Fruit fly (Drosophila melanogaster): Measurements from ENCODE around the gene CG11349.

CG11349 gene

DNA sequence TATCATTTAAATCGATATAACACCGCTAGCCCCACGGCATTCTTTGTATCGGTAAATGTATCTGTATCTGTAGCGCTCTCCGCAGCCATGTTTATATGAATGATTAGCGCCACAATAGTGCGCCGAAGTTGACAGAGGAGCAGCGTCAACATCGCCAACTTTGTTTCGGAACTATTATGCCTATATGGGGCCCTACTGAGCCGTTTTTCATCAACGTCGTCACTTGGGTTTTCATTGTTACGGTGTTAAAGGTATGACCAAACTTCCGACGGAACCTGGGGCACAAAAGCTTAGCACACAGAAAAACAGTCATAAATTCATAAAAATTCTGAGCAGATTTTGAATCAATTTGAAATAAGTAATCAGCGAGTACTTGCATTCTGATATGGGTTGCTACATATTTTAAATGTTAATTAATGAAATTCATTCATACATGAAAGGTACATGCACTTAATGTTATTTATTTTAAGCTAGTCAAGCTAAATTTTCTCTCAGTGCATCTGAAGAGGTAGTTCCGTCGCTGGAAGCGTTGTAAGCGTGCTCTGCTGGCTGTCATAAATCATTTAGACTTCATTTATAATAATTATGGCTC, 11.3 kb upstream of the CG11349 start, which contains the start of gene CG15023 (continued):
- no peak for TF ChIP-seq ems (GFP tag; optimal IDR thresholded peaks at IDR 0.05)
- TF ChIP-seq scrt (GFP tag; optimal IDR thresholded peaks at IDR 0.05): no peak
- TF ChIP-seq B-H1 (GFP tag; IDR thresholded peaks at IDR 0.05): no peak
- peak; percentile 28 for TF ChIP-seq unpg (GFP tag; optimal IDR thresholded peaks at IDR 0.05)
- no peak for TF ChIP-seq aop (GFP tag; IDR thresholded peaks at IDR 0.05)
- TF ChIP-seq CG17186 (GFP tag; optimal IDR thresholded peaks at IDR 0.05): no peak
- TF ChIP-seq CG7963 (GFP tag; IDR thresholded peaks at IDR 0.05; ENCODE audit: partially characterized antibody): no peak
- no peak for TF ChIP-seq CG18764 (GFP tag; optimal IDR thresholded peaks at IDR 0.05)
- TF ChIP-seq D19A (tag; optimal IDR thresholded peaks at IDR 0.05): no peak
- TF ChIP-seq fru (optimal IDR thresholded peaks at IDR 0.05): no peak
- TF ChIP-seq Tbp (GFP tag; optimal IDR thresholded peaks at IDR 0.05): no peak
- no peak for TF ChIP-seq NC2β (GFP tag; optimal IDR thresholded peaks at IDR 0.05)
- peak; percentile 43 for TF ChIP-seq Rfx (GFP tag; IDR thresholded peaks at IDR 0.05)
- TF ChIP-seq Trl (optimal IDR thresholded peaks at IDR 0.05): no peak
- TF ChIP-seq Trl (GFP tag; optimal IDR thresholded peaks at IDR 0.05): no peak
- TF ChIP-seq C15 (GFP tag; IDR thresholded peaks at IDR 0.05): no peak
- TF ChIP-seq Fer3 (tag; optimal IDR thresholded peaks at IDR 0.05): peak; percentile 4
- TF ChIP-seq exex (tag; optimal IDR thresholded peaks at IDR 0.05): no peak
- TF ChIP-seq ab (GFP tag; optimal IDR thresholded peaks at IDR 0.05): no peak
- TF ChIP-seq pum (GFP tag; optimal IDR thresholded peaks at IDR 0.05): no peak
- TF ChIP-seq CG16813 (GFP tag; IDR thresholded peaks at IDR 0.05; ENCODE audit: partially characterized antibody): no peak
- 0 out of 2 replicates have a peak, but pooled peaks have one; percentile 19 for TF ChIP-seq CG11247 (GFP tag; IDR thresholded peaks at IDR 0.05)
- TF ChIP-seq twi (tag; optimal IDR thresholded peaks at IDR 0.05): no peak
- TF ChIP-seq CG8089 (GFP tag; optimal IDR thresholded peaks at IDR 0.05): no peak
- TF ChIP-seq zfh1 (GFP tag; IDR thresholded peaks at IDR 0.05): no peak
- no peak for TF ChIP-seq da (GFP tag; optimal IDR thresholded peaks at IDR 0.05)
- TF ChIP-seq en (GFP tag; optimal IDR thresholded peaks at IDR 0.05): no peak
- no peak for TF ChIP-seq MTF-1 (GFP tag; optimal IDR thresholded peaks at IDR 0.05; ENCODE audit: borderline replicate concordance)
- no peak for TF ChIP-seq usp (GFP tag; optimal IDR thresholded peaks at IDR 0.05)
- no peak for TF ChIP-seq CG14014 (GFP tag; IDR thresholded peaks at IDR 0.05)
- peak; percentile 23 for TF ChIP-seq NfI (GFP tag; optimal IDR thresholded peaks at IDR 0.05)
- TF ChIP-seq ap (GFP tag; IDR thresholded peaks at IDR 0.05): no peak
- TF ChIP-seq eyg (GFP tag; optimal IDR thresholded peaks at IDR 0.05): no peak
- no peak for TF ChIP-seq unc-4 (GFP tag; IDR thresholded peaks at IDR 0.05; ENCODE audit: partially characterized antibody)
- no peak for TF ChIP-seq tup (GFP tag; optimal IDR thresholded peaks at IDR 0.05)
- TF ChIP-seq CG15269 (tag; optimal IDR thresholded peaks at IDR 0.05): peak; percentile 67
- TF ChIP-seq Hr3 (GFP tag; optimal IDR thresholded peaks at IDR 0.05): no peak
- no peak for TF ChIP-seq NK7.1 (GFP tag; optimal IDR thresholded peaks at IDR 0.05)
- TF ChIP-seq Drgx (GFP tag; IDR thresholded peaks at IDR 0.05): no peak
- no peak for TF ChIP-seq sug (tag; optimal IDR thresholded peaks at IDR 0.05)
- no peak for TF ChIP-seq CG16779 (GFP tag; IDR thresholded peaks at IDR 0.05)
- no peak for TF ChIP-seq nau (GFP tag; optimal IDR thresholded peaks at IDR 0.05)
- no peak for TF ChIP-seq corto (GFP tag; optimal IDR thresholded peaks at IDR 0.05)
- no peak for TF ChIP-seq CG7745 (tag; optimal IDR thresholded peaks at IDR 0.05)
- TF ChIP-seq chinmo (GFP tag; IDR thresholded peaks at IDR 0.05; ENCODE audit: partially characterized antibody): 0 out of 4 replicates have a peak, but pooled peaks have one; percentile 39
- no peak for TF ChIP-seq H15 (GFP tag; IDR thresholded peaks at IDR 0.05)
- TF ChIP-seq org-1 (GFP tag; optimal IDR thresholded peaks at IDR 0.05): no peak
- no peak for TF ChIP-seq jumu (GFP tag; optimal IDR thresholded peaks at IDR 0.05)
- no peak for TF ChIP-seq CG13287 (GFP tag; IDR thresholded peaks at IDR 0.05; ENCODE audit: partially characterized antibody)
- no peak for TF ChIP-seq klu (GFP tag; IDR thresholded peaks at IDR 0.05)
- no peak for TF ChIP-seq kay (GFP tag; optimal IDR thresholded peaks at IDR 0.05)
- TF ChIP-seq CG12155 (GFP tag; optimal IDR thresholded peaks at IDR 0.05): no peak
